Fruit fly (Drosophila melanogaster) whole organism, adult: ENCODE measurements around the gene CG7530.

ENCODE experiments used
- CG11617 ChIP-seq: fragments of 200-800 bp; sonication (Bioruptor generic); optimal IDR thresholded peaks from 2 replicates; lab custom pipeline; 2017; ENCODE audit warnings: mild to moderate bottlenecking, missing biosample characterization, missing genetic modification reagents, missing genetic modification characterization
- CG12768 ChIP-seq: fragments of 200-800 bp; sonication (Bioruptor generic); optimal IDR thresholded peaks from 2 replicates; lab custom pipeline; 2017; ENCODE audit warnings: missing biosample characterization, missing genetic modification characterization, mild to moderate bottlenecking, moderate library complexity, missing genetic modification reagents
- CG14711 ChIP-seq: fragments of 200-800 bp; sonication (Bioruptor generic); optimal IDR thresholded peaks from 2 replicates; lab custom pipeline; 2018; ENCODE audit warnings: missing biosample characterization, mild to moderate bottlenecking, missing genetic modification characterization, moderate library complexity
- CG1620 ChIP-seq: fragments of 200-800 bp; sonication (Bioruptor generic); optimal IDR thresholded peaks from 2 replicates; lab custom pipeline; 2016; ENCODE audit warnings: missing biosample characterization, missing genetic modification characterization
- CG33017 ChIP-seq: fragments of 200-800 bp; sonication (Bioruptor generic); optimal IDR thresholded peaks from 2 replicates; lab custom pipeline; 2018; ENCODE audit warnings: missing biosample characterization, mild to moderate bottlenecking, missing genetic modification characterization, moderate library complexity
- CG5204 ChIP-seq: fragments of 200-800 bp; sonication (Bioruptor generic); optimal IDR thresholded peaks from 2 replicates; lab custom pipeline; 2016; ENCODE audit warnings: missing biosample characterization, missing genetic modification characterization
- CG7045 ChIP-seq: fragments of 200-800 bp; sonication (Bioruptor generic); optimal IDR thresholded peaks from 2 replicates; lab custom pipeline; 2017; ENCODE audit warnings: missing biosample characterization, mild to moderate bottlenecking, missing genetic modification characterization
- CG7101 ChIP-seq: fragments of 200-800 bp; sonication (Bioruptor generic); optimal IDR thresholded peaks from 2 replicates; lab custom pipeline; 2018; ENCODE audit warnings: missing biosample characterization, mild to moderate bottlenecking, missing genetic modification characterization, moderate library complexity
- Clk ChIP-seq: fragments of 200-800 bp; sonication (Bioruptor generic); optimal IDR thresholded peaks from 2 replicates; lab custom pipeline; 2017; ENCODE audit warnings: missing biosample characterization, missing genetic modification characterization
- Crg-1 ChIP-seq: fragments of 200-800 bp; sonication (Bioruptor generic); optimal IDR thresholded peaks from 2 replicates; lab custom pipeline; 2016; ENCODE audit warnings: missing biosample characterization, missing genetic modification characterization
- Hr96 ChIP-seq: fragments of 200-800 bp; sonication (Bioruptor generic); optimal IDR thresholded peaks from 2 replicates; lab custom pipeline; 2016; ENCODE audit warnings: missing biosample characterization, missing genetic modification characterization
- Mnt ChIP-seq: fragments of 200-800 bp; sonication (Bioruptor generic); optimal IDR thresholded peaks from 2 replicates; lab custom pipeline; 2016; ENCODE audit warnings: missing biosample characterization, mild to moderate bottlenecking, missing genetic modification characterization
- bab1 ChIP-seq: fragments of 200-800 bp; sonication (Bioruptor generic); optimal IDR thresholded peaks from 3 replicates; lab custom pipeline; 2019; ENCODE audit warnings: missing biosample characterization, mild to moderate bottlenecking, missing genetic modification characterization, moderate library complexity
- cic ChIP-seq: fragments of 200-800 bp; sonication (Bioruptor generic); optimal IDR thresholded peaks from 2 replicates; lab custom pipeline; 2017; ENCODE audit warnings: missing biosample characterization, mild to moderate bottlenecking, missing genetic modification characterization, moderate library complexity
- cnc ChIP-seq, 2 experiments: fragments of >200 bp; optimal IDR thresholded peaks; 2 replicates each; lab custom pipeline; 2017
- kay ChIP-seq: fragments of 200-800 bp; sonication (Bioruptor generic); peaks from one replicate; lab custom pipeline; 2016; ENCODE audit warnings: missing biosample characterization, missing genetic modification characterization, borderline replicate concordance
- ovo ChIP-seq: fragments of 200-800 bp; sonication (Bioruptor generic); optimal IDR thresholded peaks from 2 replicates; lab custom pipeline; 2016; ENCODE audit warnings: missing biosample characterization, missing genetic modification characterization
- pad ChIP-seq: fragments of 200-800 bp; sonication (Bioruptor generic); optimal IDR thresholded peaks from 3 replicates; lab custom pipeline; 2017; ENCODE audit warnings: missing biosample characterization, missing genetic modification characterization, mild to moderate bottlenecking, moderate library complexity, missing genetic modification reagents
- tj ChIP-seq: fragments of 200-800 bp; sonication (Bioruptor generic); optimal IDR thresholded peaks from 3 replicates; lab custom pipeline; 2017; ENCODE audit warnings: missing biosample characterization, mild to moderate bottlenecking, missing genetic modification characterization, moderate library complexity
- toe ChIP-seq: fragments of 200-800 bp; sonication (Bioruptor generic); optimal IDR thresholded peaks from 2 replicates; lab custom pipeline; 2016; ENCODE audit warnings: missing biosample characterization, missing genetic modification characterization

The CG7530 gene

dm6 chr3R:14754360-14754759 lies 23.1 kb upstream of the CG7530 start, which contains the start of gene CG7362:
TSS of gene CG7362 (minus strand) at chr3R:14754460.
- TF ChIP-seq cic (no peak), CG1620 (GFP tag; lab: Kevin White, UChicago) (no peak), kay (GFP tag; lab: Kevin White, UChicago) (peak; percentile 87)

DNA sequence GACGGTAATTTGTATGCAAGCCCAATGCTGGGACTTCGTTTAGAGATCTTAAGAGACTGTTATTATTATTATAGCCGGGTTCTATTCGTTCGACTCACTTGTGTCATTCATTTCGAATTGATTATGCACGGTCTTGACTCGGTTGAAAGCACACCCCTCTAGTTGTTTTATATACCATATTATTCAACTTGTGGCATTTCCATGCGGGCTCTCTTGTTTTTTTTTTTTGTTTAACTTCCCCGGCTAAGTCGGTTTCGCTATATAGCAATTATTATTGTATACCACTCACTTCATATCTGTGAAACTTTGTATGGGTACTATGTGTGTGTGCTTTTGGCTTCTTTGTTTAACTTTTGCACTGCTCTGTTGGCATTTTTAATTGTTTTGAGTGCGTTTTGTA lies 19.7 kb upstream of the CG7530 start, which contains the start of gene smp-30:
Gene smp-30, minus strand, starts transcription at position 224 of the 400 bp plus-strand sequence.
- TF ChIP-seq tj (GFP tag; lab: Kevin White, UChicago) (no peak), CG14711 (no peak), Mnt (no peak), CG11617 (no peak), toe (GFP tag; lab: Kevin White, UChicago) (no peak), CG12768 (GFP tag; lab: Kevin White, UChicago) (no peak)

DNA sequence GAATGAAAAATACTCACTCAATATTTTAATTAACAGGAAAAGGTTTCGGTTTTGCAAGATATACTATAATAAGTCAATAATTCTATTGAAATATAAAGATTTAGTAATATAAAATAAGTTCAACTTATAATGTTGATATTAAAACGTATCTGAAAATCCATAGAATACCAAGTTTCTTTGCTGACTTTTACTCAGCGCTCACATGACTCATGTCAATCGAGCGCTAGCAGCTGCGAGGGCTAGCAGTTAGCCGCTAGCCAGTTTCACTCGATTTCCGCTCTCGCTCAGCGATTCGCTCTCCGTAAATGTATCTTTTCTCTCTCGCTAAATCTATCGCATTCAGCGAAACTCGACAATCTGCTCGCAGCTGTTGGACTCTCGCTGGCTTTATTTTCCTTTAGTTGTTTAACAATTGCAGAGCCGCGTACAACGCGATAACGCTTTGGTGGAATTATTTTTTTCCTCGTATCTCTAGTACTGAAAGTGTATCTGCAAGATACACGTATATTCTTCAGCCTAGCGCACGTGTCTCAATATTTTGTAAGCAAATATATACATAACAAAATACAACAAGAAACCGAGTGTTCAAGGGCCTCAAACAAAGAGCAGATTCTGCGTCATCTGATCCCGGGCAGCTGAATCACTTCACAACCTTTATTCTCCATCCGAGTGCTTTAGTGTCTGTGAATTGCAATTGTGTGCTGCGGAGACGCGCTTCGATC lies 17.9 kb upstream of the CG7530 start:
- peak; percentile 69 for TF ChIP-seq tj (GFP tag; lab: Kevin White, UChicago)
- TF ChIP-seq toe (GFP tag; lab: Kevin White, UChicago), result no peak
- TF ChIP-seq CG33017 (tag; lab: Kevin White, UChicago), result peak; percentile 69
- no peak for TF ChIP-seq cnc (optimal IDR thresholded peaks at IDR 0.05; lab: Kevin White, UChicago)
- peak; percentile 6 for TF ChIP-seq CG5204 (GFP tag; lab: Kevin White, UChicago)
- TF ChIP-seq CG1620 (GFP tag; lab: Kevin White, UChicago), result no peak
- TF ChIP-seq Hr96, result peak; percentile 23
- peak; percentile 73 for TF ChIP-seq CG7101 (tag; lab: Kevin White, UChicago)
- peak; percentile 91 for TF ChIP-seq cic
- TF ChIP-seq CG12768 (GFP tag; lab: Kevin White, UChicago), result peak; percentile 65
- peak; percentile 90 for TF ChIP-seq Mnt
- peak; percentile 65 for TF ChIP-seq ovo (GFP tag; lab: Kevin White, UChicago)
- peak; percentile 99 for TF ChIP-seq kay (GFP tag; lab: Kevin White, UChicago)
- peak; percentile 68 for TF ChIP-seq bab1 (GFP tag; lab: Kevin White, UChicago)
- peak; percentile 53 for TF ChIP-seq Crg-1
- peak; percentile 48 for TF ChIP-seq pad
- peak; percentile 80 for TF ChIP-seq CG11617
- peak; percentile 61 for TF ChIP-seq CG14711
- TF ChIP-seq Clk (GFP tag; lab: Kevin White, UChicago), result peak; percentile 29
- peak; percentile 64 for TF ChIP-seq CG7045 (GFP tag; lab: Kevin White, UChicago)

- no peak for TF ChIP-seq Mnt
- peak in 1 of 2 experiments; percentile 60 for TF ChIP-seq cnc (optimal IDR thresholded peaks at IDR 0.05; lab: Kevin White, UChicago)
Observed at dm6 chr3R:14748323-14749076, 17.2 kb upstream of the CG7530 start.

DNA sequence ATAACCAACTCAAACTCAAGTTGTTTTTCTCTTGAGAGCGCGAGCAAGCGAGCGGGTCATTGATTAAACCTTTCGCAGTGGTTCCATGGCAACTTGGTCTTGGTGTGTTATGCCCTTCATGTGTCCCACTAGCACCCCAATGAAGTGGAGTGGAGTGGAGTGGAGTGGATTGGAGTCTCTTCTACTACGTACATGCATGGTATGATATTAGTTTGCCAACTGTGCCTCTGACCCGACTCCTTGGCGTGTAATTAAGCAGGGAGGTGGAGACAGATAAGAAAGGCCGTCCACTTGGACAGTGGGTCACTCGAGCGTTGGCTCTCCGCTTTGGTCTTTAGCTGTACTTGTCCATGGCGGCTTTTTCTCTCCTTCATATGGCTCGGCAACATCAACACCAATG lies 16.6 kb upstream of the CG7530 start:
- TF ChIP-seq cic (peak; percentile 62), Hr96 (no peak)

dm6 chr3R:14747259-14747856 lies 16.0 kb upstream of the CG7530 start:
- TF ChIP-seq toe (GFP tag; lab: Kevin White, UChicago) (no peak), pad (no peak), bab1 (GFP tag; lab: Kevin White, UChicago) (no peak), CG5204 (GFP tag; lab: Kevin White, UChicago) (no peak), CG7045 (GFP tag; lab: Kevin White, UChicago) (no peak), CG1620 (GFP tag; lab: Kevin White, UChicago) (no peak), CG7101 (tag; lab: Kevin White, UChicago) (no peak), cic (peak; percentile 84), CG14711 (no peak), CG12768 (GFP tag; lab: Kevin White, UChicago) (no peak), cnc (optimal IDR thresholded peaks at IDR 0.05; lab: Kevin White, UChicago) (peak in 1 of 2 experiments; percentile 51), ovo (GFP tag; lab: Kevin White, UChicago) (no peak), CG11617 (no peak), Clk (GFP tag; lab: Kevin White, UChicago) (no peak), CG33017 (tag; lab: Kevin White, UChicago) (peak; percentile 13), Hr96 (no peak), kay (GFP tag; lab: Kevin White, UChicago) (peak; percentile 95), tj (GFP tag; lab: Kevin White, UChicago) (no peak), Mnt (no peak), Crg-1 (no peak)
